Worm (Caenorhabditis elegans): Measurements from ENCODE around the gene Y37D8A.3.

DNA sequence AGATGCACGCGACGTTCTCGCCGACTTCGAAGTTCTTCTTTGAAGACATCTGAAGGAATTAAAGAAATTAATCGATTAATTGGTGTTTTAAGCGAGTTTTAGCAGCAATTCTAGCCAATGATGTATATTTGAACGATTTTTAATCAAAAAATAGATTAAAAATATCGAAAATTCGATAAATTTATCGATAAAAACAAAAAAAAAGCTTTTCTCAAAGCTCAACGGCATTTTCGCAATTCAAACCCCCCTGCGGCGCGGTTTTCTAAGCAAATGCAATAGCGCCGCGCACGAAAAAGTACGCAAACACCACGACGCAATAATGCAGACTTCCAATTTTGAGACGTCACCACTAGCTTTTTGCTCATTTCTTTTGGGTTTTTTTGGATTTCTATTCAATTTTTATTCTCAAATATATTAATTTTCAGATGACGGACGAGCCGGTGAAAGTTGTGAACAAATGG, 45.5 kb downstream of the Y37D8A.3 start, which contains the start of the genes mrg-1 and spcs-2:
- TF ChIP-seq him-1 (tag; optimal IDR thresholded peaks at IDR 0.05) (peak; percentile 59), W03F9.2 (tag; optimal IDR thresholded peaks at IDR 0.05) (peak; percentile 94)
